Fruit fly (Drosophila melanogaster): ENCODE measurements around the gene CG12498.

Gene CG12498

DNA sequence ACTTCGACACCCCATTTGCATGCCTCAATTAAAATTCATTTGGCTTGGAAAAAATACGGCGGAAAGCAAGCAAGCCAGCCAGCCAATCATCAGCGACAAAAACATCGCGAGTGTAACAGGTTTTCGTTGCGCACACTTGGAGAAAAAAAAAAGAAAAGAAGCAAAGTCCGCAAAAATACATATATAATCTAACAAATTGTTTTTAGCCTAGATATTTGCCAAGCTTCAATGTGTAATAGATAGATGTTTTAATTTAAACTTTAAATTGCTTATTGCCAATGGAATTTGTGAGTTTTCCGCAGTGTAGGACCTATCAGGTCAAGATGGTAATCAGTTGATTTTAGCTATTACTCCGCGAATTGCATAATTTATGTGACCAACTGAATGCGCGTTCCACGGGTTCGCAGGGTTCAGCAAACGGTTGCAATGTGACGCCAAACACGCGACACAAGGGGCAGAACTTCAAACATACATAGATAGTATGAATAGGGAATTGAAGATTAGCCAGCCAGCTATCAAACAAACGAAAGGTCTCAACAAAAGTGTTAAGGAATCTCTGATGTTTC lies 23.0 kb upstream of the CG12498 start (continued):
- TF ChIP-seq nmo (GFP tag; optimal IDR thresholded peaks at IDR 0.05) (peak; percentile 83), psq (GFP tag; optimal IDR thresholded peaks at IDR 0.05) (no peak), Jarid2 (GFP tag; optimal IDR thresholded peaks at IDR 0.05) (peak; percentile 64), Side (GFP tag; optimal IDR thresholded peaks at IDR 0.05) (peak; percentile 86), CG1233 (GFP tag; optimal IDR thresholded peaks at IDR 0.05) (peak; percentile 84), Stat92E (GFP tag; optimal IDR thresholded peaks at IDR 0.05) (no peak), aop (GFP tag; IDR thresholded peaks at IDR 0.05) (peak; percentile 72), scrt (GFP tag; optimal IDR thresholded peaks at IDR 0.05) (peak; percentile 84), pnt (GFP tag; optimal IDR thresholded peaks at IDR 0.05) (peak; percentile 79), insv (GFP tag; optimal IDR thresholded peaks at IDR 0.05) (no peak), CG11695 (GFP tag; IDR thresholded peaks at IDR 0.05) (peak; percentile 92), chif (GFP tag; optimal IDR thresholded peaks at IDR 0.05) (peak; percentile 85 to 89), Hand (GFP tag; optimal IDR thresholded peaks at IDR 0.05) (peak; percentile 77), ash1 (GFP tag; optimal IDR thresholded peaks at IDR 0.05) (no peak), HLH4C (GFP tag; IDR thresholded peaks at IDR 0.05; ENCODE audit: partially characterized antibody) (no peak), eyg (GFP tag; optimal IDR thresholded peaks at IDR 0.05) (peak; percentile 78), CG12659 (GFP tag; optimal IDR thresholded peaks at IDR 0.05) (peak; percentile 75), Mes4 (GFP tag; optimal IDR thresholded peaks at IDR 0.05) (peak; percentile 79), Atf6 (GFP tag; IDR thresholded peaks at IDR 0.05) (peak; percentile 94), CG8924 (tag; optimal IDR thresholded peaks at IDR 0.05) (peak; percentile 50), CG17829 (tag; optimal IDR thresholded peaks at IDR 0.05) (peak; percentile 55), CG9437 (GFP tag; optimal IDR thresholded peaks at IDR 0.05) (peak; percentile 30), wor (GFP tag; IDR thresholded peaks at IDR 0.05) (peak; percentile 75), tup (GFP tag; optimal IDR thresholded peaks at IDR 0.05) (peak; percentile 58), gem (tag; optimal IDR thresholded peaks at IDR 0.05) (peak; percentile 92), Asciz (GFP tag; optimal IDR thresholded peaks at IDR 0.05) (peak; percentile 79), CG1024 (GFP tag; IDR thresholded peaks at IDR 0.05) (peak; percentile 77), Hr51 (GFP tag; optimal IDR thresholded peaks at IDR 0.05) (peak; percentile 81 to 90), bigmax (GFP tag; optimal IDR thresholded peaks at IDR 0.05) (no peak), bsh (GFP tag; optimal IDR thresholded peaks at IDR 0.05) (peak in 1 of 2 experiments; percentile 81), CG1647 (GFP tag; optimal IDR thresholded peaks at IDR 0.05) (peak; percentile 91), CG4820 (GFP tag; optimal IDR thresholded peaks at IDR 0.05) (peak; percentile 86), CG31388 (GFP tag; optimal IDR thresholded peaks at IDR 0.05) (peak; percentile 67), Nf-YB (GFP tag; optimal IDR thresholded peaks at IDR 0.05) (peak; percentile 76), CG17328 (GFP tag; IDR thresholded peaks at IDR 0.05) (peak; percentile 88), fu2 (GFP tag; optimal IDR thresholded peaks at IDR 0.05) (peak; percentile 72), CG14965 (GFP tag; optimal IDR thresholded peaks at IDR 0.05; ENCODE audit: borderline replicate concordance) (peak; percentile 62), CG7372 (GFP tag; IDR thresholded peaks at IDR 0.05) (peak; percentile 90), Xbp1 (GFP tag; optimal IDR thresholded peaks at IDR 0.05) (peak; percentile 90), D19A (tag; optimal IDR thresholded peaks at IDR 0.05) (peak; percentile 42), sens (GFP tag) (peak; percentile 98), fd3F (GFP tag; optimal IDR thresholded peaks at IDR 0.05) (peak; percentile 91), CG18599 (GFP tag; optimal IDR thresholded peaks at IDR 0.05) (peak; percentile 91), CrebB (tag; optimal IDR thresholded peaks at IDR 0.05) (peak; percentile 66), esg (GFP tag; conservative IDR thresholded peaks at IDR 0.05) (peak; percentile 92), CG4404 (GFP tag; IDR thresholded peaks at IDR 0.05) (peak; percentile 76), crol (GFP tag; IDR thresholded peaks at IDR 0.05) (0 out of 2 replicates have a peak, but pooled peaks have one; percentile 16), CG7357 (GFP tag; IDR thresholded peaks at IDR 0.05) (peak; percentile 87), CG31441 (GFP tag; IDR thresholded peaks at IDR 0.05) (peak; percentile 71)
